Fruit fly (Drosophila melanogaster) whole organism, embryonic: Measurements from ENCODE around the gene CG7656.

Source experiments
- CG10147 ChIP-seq: fragments of 200-800 bp; sonication (Bioruptor generic); optimal IDR thresholded peaks from 2 replicates; lab custom pipeline; 2019; ENCODE audit warnings: missing biosample characterization, mild to moderate bottlenecking, missing genetic modification characterization, moderate library complexity
- CG10267 ChIP-seq: fragments of 200-800 bp; sonication (Bioruptor generic); optimal IDR thresholded peaks from 2 replicates; lab custom pipeline; 2018; ENCODE audit warnings: missing biosample characterization, mild to moderate bottlenecking, missing genetic modification characterization, moderate library complexity
- CG10274 ChIP-seq: fragments of 200-800 bp; sonication (Bioruptor generic); optimal IDR thresholded peaks from 3 replicates; lab custom pipeline; 2017; ENCODE audit warnings: missing biosample characterization, mild to moderate bottlenecking, missing genetic modification characterization
- CG10431 ChIP-seq: fragments of 200-800 bp; sonication (Bioruptor generic); optimal IDR thresholded peaks from 3 replicates; lab custom pipeline; 2018; ENCODE audit warnings: missing biosample characterization, mild to moderate bottlenecking, missing genetic modification characterization
- CG10543 ChIP-seq: fragments of 200-800 bp; sonication (Bioruptor generic); optimal IDR thresholded peaks from 3 replicates; lab custom pipeline; 2017; ENCODE audit warnings: missing biosample characterization, mild to moderate bottlenecking, missing genetic modification characterization, moderate library complexity
- CG10565 ChIP-seq: fragments of 200-800 bp; sonication (Bioruptor generic); optimal IDR thresholded peaks from 3 replicates; lab custom pipeline; 2016; ENCODE audit warnings: missing biosample characterization, mild to moderate bottlenecking, missing genetic modification characterization
- CG10959 ChIP-seq: fragments of 200-800 bp; sonication (Bioruptor generic); IDR thresholded peaks from 2 replicates; pipeline ENCODE4 v1.3.6; 2022; ENCODE audit warnings: missing biosample characterization, missing genetic modification characterization
- CG12744 ChIP-seq: fragments of 200-800 bp; sonication (Bioruptor generic); optimal IDR thresholded peaks from 2 replicates; lab custom pipeline; 2016; ENCODE audit warnings: missing biosample characterization, missing genetic modification characterization
- CG14667 ChIP-seq: fragments of 200-800 bp; sonication (Bioruptor generic); IDR thresholded peaks from 2 replicates; pipeline ENCODE4 v1.3.6; 2022; ENCODE audit warnings: missing biosample characterization, missing genetic modification characterization
- CG15601 ChIP-seq: fragments of 200-800 bp; sonication (Bioruptor generic); optimal IDR thresholded peaks from 3 replicates; lab custom pipeline; 2019; ENCODE audit warnings: missing biosample characterization, mild to moderate bottlenecking, missing genetic modification characterization, moderate library complexity
- CG15696 ChIP-seq: fragments of 200-800 bp; sonication (Bioruptor generic); optimal IDR thresholded peaks from 2 replicates; lab custom pipeline; 2019; ENCODE audit warnings: missing biosample characterization, mild to moderate bottlenecking, missing genetic modification characterization, moderate library complexity
- CG1603 ChIP-seq: fragments of 200-800 bp; sonication (Bioruptor generic); optimal IDR thresholded peaks from 2 replicates; lab custom pipeline; 2019; ENCODE audit warnings: missing biosample characterization, mild to moderate bottlenecking, missing genetic modification characterization, moderate library complexity
- CG16813 ChIP-seq: fragments of 200-800 bp; sonication (Bioruptor generic); IDR thresholded peaks from 3 replicates; pipeline ENCODE4 v1.3.6; 2022; ENCODE audit warnings: missing biosample characterization, missing genetic modification characterization; ENCODE audit not compliant: partially characterized antibody
- CG18011 ChIP-seq: fragments of 200-800 bp; sonication (Bioruptor generic); optimal IDR thresholded peaks from 2 replicates; lab custom pipeline; 2017; ENCODE audit warnings: missing biosample characterization, missing genetic modification characterization, mild to moderate bottlenecking, moderate library complexity, missing genotype
- CG2120 ChIP-seq: fragments of 200-800 bp; sonication (Bioruptor generic); optimal IDR thresholded peaks from 3 replicates; lab custom pipeline; 2016; ENCODE audit warnings: missing biosample characterization, missing genetic modification characterization
- CG30431 ChIP-seq: fragments of 200-800 bp; sonication (Bioruptor generic); optimal IDR thresholded peaks from 2 replicates; lab custom pipeline; 2017; ENCODE audit warnings: missing biosample characterization, missing genetic modification characterization
- CG4404 ChIP-seq: fragments of 200-800 bp; sonication (Bioruptor generic); IDR thresholded peaks from 2 replicates; pipeline ENCODE4 v1.3.6; 2022; ENCODE audit warnings: missing biosample characterization, missing genetic modification characterization
- CG6175 ChIP-seq: fragments of 200-800 bp; sonication (Bioruptor generic); IDR thresholded peaks from 3 replicates; pipeline ENCODE4 v1.3.6; 2022; ENCODE audit warnings: missing biosample characterization, missing genetic modification characterization
- CG6254 ChIP-seq: fragments of 200-800 bp; sonication (Bioruptor generic); optimal IDR thresholded peaks from 3 replicates; lab custom pipeline; 2017; ENCODE audit warnings: mild to moderate bottlenecking, missing biosample characterization, missing genetic modification reagents, missing genetic modification characterization
- CG6854 ChIP-seq: fragments of 200-800 bp; sonication (Bioruptor generic); optimal IDR thresholded peaks from 3 replicates; lab custom pipeline; 2017; ENCODE audit warnings: missing biosample characterization, mild to moderate bottlenecking, missing genetic modification characterization
- CG7928 ChIP-seq: fragments of 200-800 bp; sonication (Bioruptor generic); optimal IDR thresholded peaks from 2 replicates; lab custom pipeline; 2017; ENCODE audit warnings: missing biosample characterization, mild to moderate bottlenecking, missing genetic modification characterization
- CG8924 ChIP-seq: fragments of 200-800 bp; optimal IDR thresholded peaks from 3 replicates; lab custom pipeline; 2019; ENCODE audit warnings: missing biosample characterization, mild to moderate bottlenecking, missing genetic modification characterization, moderate library complexity
- CkIIα-i1 ChIP-seq: fragments of 200-800 bp; sonication (Bioruptor generic); IDR thresholded peaks from 2 replicates; pipeline ENCODE4 v1.3.6; 2022; ENCODE audit warnings: missing biosample characterization, missing genetic modification characterization
- CrebB ChIP-seq: fragments of 200-800 bp; sonication (Bioruptor generic); optimal IDR thresholded peaks from 3 replicates; lab custom pipeline; 2018; ENCODE audit warnings: missing biosample characterization, mild to moderate bottlenecking, missing genetic modification characterization
- Deaf1 ChIP-seq: fragments of 200-800 bp; optimal IDR thresholded peaks from 3 replicates; lab custom pipeline; 2019; ENCODE audit warnings: missing biosample characterization, mild to moderate bottlenecking, missing genetic modification characterization, moderate library complexity
- Eip74EF ChIP-seq, 2 experiments: fragments of 200-800 bp in 1 of 2; fragments of >200 bp in 1 of 2; sonication (Bioruptor generic) in 1 of 2; optimal IDR thresholded peaks; 2 replicates each; lab custom pipeline; 2017 to 2019; ENCODE audit warnings: missing biosample characterization in 2 of 2, missing genetic modification characterization in 2 of 2, mild to moderate bottlenecking in 1 of 2, moderate library complexity in 1 of 2
- Fer1 ChIP-seq: fragments of 200-800 bp; sonication (Bioruptor generic); optimal IDR thresholded peaks from 2 replicates; lab custom pipeline; 2017; ENCODE audit warnings: missing biosample characterization, mild to moderate bottlenecking, missing genetic modification characterization
- HLH4C ChIP-seq: fragments of 200-800 bp; sonication (Bioruptor generic); IDR thresholded peaks from 3 replicates; pipeline ENCODE4 v1.3.6; 2022; ENCODE audit warnings: missing biosample characterization, missing genetic modification characterization; ENCODE audit not compliant: partially characterized antibody
- Hr3 ChIP-seq: fragments of 200-800 bp; sonication (Bioruptor generic); optimal IDR thresholded peaks from 3 replicates; lab custom pipeline; 2016; ENCODE audit warnings: missing biosample characterization, missing genetic modification characterization
- Rfx ChIP-seq: fragments of 200-800 bp; sonication (Bioruptor generic); IDR thresholded peaks from 2 replicates; pipeline ENCODE4 v1.3.6; 2022; ENCODE audit warnings: missing biosample characterization, missing genetic modification characterization
- Sox100B ChIP-seq: fragments of 200-800 bp; sonication (Bioruptor generic); optimal IDR thresholded peaks from 3 replicates; lab custom pipeline; 2018; ENCODE audit warnings: missing biosample characterization, mild to moderate bottlenecking, missing genetic modification characterization
- Trl ChIP-seq, 3 experiments: fragments of >200 bp in 2 of 3; fragments of 200-800 bp in 1 of 3; sonication (Bioruptor generic) in 1 of 3; optimal IDR thresholded peaks; 2 replicates in 1 of 3; 3 replicates in 2 of 3; lab custom pipeline; 2016 to 2017; ENCODE audit warnings: missing biosample characterization in 1 of 3, missing genetic modification characterization in 1 of 3
- Xrp1 ChIP-seq: fragments of 200-800 bp; sonication (Bioruptor generic); IDR thresholded peaks from 2 replicates; pipeline ENCODE4 v1.3.6; 2022; ENCODE audit warnings: missing biosample characterization, missing genetic modification characterization
- bbx ChIP-seq: fragments of 200-800 bp; sonication (Bioruptor generic); IDR thresholded peaks from 2 replicates; pipeline ENCODE4 v1.3.6; 2022; ENCODE audit warnings: missing biosample characterization, missing genetic modification characterization; ENCODE audit not compliant: partially characterized antibody
- crol ChIP-seq: fragments of 200-800 bp; sonication (Bioruptor generic); IDR thresholded peaks from 2 replicates; pipeline ENCODE4 v1.3.6; 2022; ENCODE audit warnings: missing biosample characterization, missing genetic modification characterization
- grau ChIP-seq: fragments of 200-800 bp; optimal IDR thresholded peaks from 3 replicates; lab custom pipeline; 2019; ENCODE audit warnings: missing biosample characterization, mild to moderate bottlenecking, missing genetic modification characterization, moderate library complexity
- grn ChIP-seq: fragments of 200-800 bp; sonication (Bioruptor generic); optimal IDR thresholded peaks from 3 replicates; lab custom pipeline; 2017; ENCODE audit warnings: missing biosample characterization, missing genetic modification characterization
- gt ChIP-seq: fragments of 200-800 bp; sonication (Bioruptor generic); IDR thresholded peaks from 2 replicates; pipeline ENCODE4 v1.3.6; 2022; ENCODE audit warnings: missing biosample characterization, missing genetic modification characterization
- hbn ChIP-seq: fragments of 200-800 bp; sonication (Bioruptor generic); IDR thresholded peaks from 2 replicates; pipeline ENCODE4 v1.3.6; 2022; ENCODE audit warnings: missing biosample characterization, missing genetic modification characterization; ENCODE audit not compliant: partially characterized antibody
- hth ChIP-seq: fragments of >200 bp; optimal IDR thresholded peaks from 2 replicates; lab custom pipeline; 2017; ENCODE audit warnings: inconsistent platforms
- lov ChIP-seq, 2 experiments: fragments of 200-800 bp in 1 of 2; fragments of >200 bp in 1 of 2; sonication (Bioruptor generic) in 1 of 2; IDR thresholded peaks in 1 of 2; optimal IDR thresholded peaks in 1 of 2; 2 replicates in 1 of 2; 3 replicates in 1 of 2; pipeline versions ENCODE4 v1.3.6 to Lab custom; 2017 to 2022; ENCODE audit warnings: missing biosample characterization in 1 of 2, missing genetic modification characterization in 1 of 2
- mld ChIP-seq: fragments of 200-800 bp; sonication (Bioruptor generic); IDR thresholded peaks from 3 replicates; pipeline ENCODE4 v1.3.6; 2022; ENCODE audit warnings: missing biosample characterization, missing genetic modification characterization; ENCODE audit not compliant: partially characterized antibody
- nerfin-1 ChIP-seq: fragments of 200-800 bp; sonication (Bioruptor generic); optimal IDR thresholded peaks from 3 replicates; lab custom pipeline; 2019; ENCODE audit warnings: missing biosample characterization, mild to moderate bottlenecking, missing genetic modification characterization, moderate library complexity
- nom ChIP-seq: fragments of 200-800 bp; sonication (Bioruptor generic); optimal IDR thresholded peaks from 2 replicates; lab custom pipeline; 2017; ENCODE audit warnings: missing biosample characterization, missing genetic modification characterization, mild to moderate bottlenecking, moderate library complexity, missing genetic modification reagents
- ro ChIP-seq: fragments of 200-800 bp; sonication (Bioruptor generic); IDR thresholded peaks from 2 replicates; pipeline ENCODE4 v1.3.6; 2022; ENCODE audit warnings: missing biosample characterization, missing genetic modification characterization
- scrt ChIP-seq: fragments of 200-800 bp; sonication (Bioruptor generic); optimal IDR thresholded peaks from 2 replicates; lab custom pipeline; 2018; ENCODE audit warnings: missing biosample characterization, mild to moderate bottlenecking, missing genetic modification characterization, moderate library complexity
- sens-2 ChIP-seq: fragments of 200-800 bp; sonication (Bioruptor generic); IDR thresholded peaks from 2 replicates; pipeline ENCODE4 v1.3.6; 2022; ENCODE audit warnings: missing biosample characterization, missing genetic modification characterization
- sim ChIP-seq: fragments of 200-800 bp; sonication (Bioruptor generic); IDR thresholded peaks from 2 replicates; pipeline ENCODE4 v1.3.6; 2022; ENCODE audit warnings: missing biosample characterization, missing genetic modification characterization
- sob ChIP-seq: fragments of 200-800 bp; sonication (Bioruptor generic); IDR thresholded peaks from 2 replicates; pipeline ENCODE4 v1.3.6; 2022; ENCODE audit warnings: missing biosample characterization, missing genetic modification characterization

Gene CG7656

DNA sequence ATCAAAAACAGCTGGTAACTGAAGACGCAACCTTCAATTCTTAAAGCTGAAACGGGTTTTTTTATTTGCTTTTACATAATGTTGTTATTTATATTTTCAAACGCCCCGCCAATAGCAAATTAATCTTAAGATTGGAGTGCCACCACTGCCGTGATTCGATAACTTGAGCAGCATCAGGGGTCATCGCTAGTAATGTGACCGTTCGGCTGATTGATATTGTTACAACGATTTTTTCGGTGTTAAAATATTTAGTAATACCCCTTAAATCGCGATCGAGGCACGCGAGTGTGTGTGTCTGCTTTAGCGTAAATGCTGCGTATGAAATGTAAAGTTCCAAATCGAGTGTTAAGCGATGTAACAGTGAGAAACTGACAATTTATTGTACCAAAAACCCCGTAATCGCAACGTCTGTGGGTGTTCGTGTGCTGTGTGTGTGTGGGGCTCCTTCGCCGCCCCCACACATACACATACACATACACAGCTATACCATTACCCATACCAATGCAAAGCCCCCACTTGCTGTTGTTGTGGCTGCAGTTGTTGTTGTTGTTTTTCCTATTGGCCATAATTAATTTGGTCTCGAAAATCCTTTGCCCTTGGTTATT, 22.0 kb downstream of the CG7656 start, which contains the start of gene dop:
Gene dop, plus strand, starts transcription at position 185 of the 605 bp plus-strand sequence.
- peak; percentile 17 for TF ChIP-seq Hr3 (GFP tag; lab: Kevin White, UChicago)
- no peak for TF ChIP-seq CG10565 (GFP tag; lab: Kevin White, UChicago)
- no peak for TF ChIP-seq Fer1 (GFP tag; lab: Kevin White, UChicago)
- no peak for TF ChIP-seq CG6854
- peak; percentile 66 for TF ChIP-seq CG16813 (GFP tag; lab: Robert Waterston, UW)
- no peak for TF ChIP-seq crol
- TF ChIP-seq hbn, result peak; percentile 54; the same call in 1 of the 2 replicates
- no peak for TF ChIP-seq Deaf1
- no peak for TF ChIP-seq lov (optimal IDR thresholded peaks at IDR 0.05; lab: Kevin White, UChicago)
- no peak for TF ChIP-seq lov (GFP tag; IDR thresholded peaks at IDR 0.05; lab: Robert Waterston, UW)
- no peak for TF ChIP-seq CkIIα-i1 (GFP tag; lab: Robert Waterston, UW)
- no peak for TF ChIP-seq nerfin-1 (tag; lab: Kevin White, UChicago)
- TF ChIP-seq CG10267 (tag; lab: Kevin White, UChicago), result peak; percentile 54
- TF ChIP-seq ro (GFP tag; lab: Robert Waterston, UW), result no peak
- peak; percentile 2 for TF ChIP-seq grau (tag; lab: Kevin White, UChicago)
- TF ChIP-seq CG8924 (tag; lab: Kevin White, UChicago), result no peak
- TF ChIP-seq Eip74EF (GFP tag; optimal IDR thresholded peaks at IDR 0.05; lab: Kevin White, UChicago), result no peak
- TF ChIP-seq CG30431, result no peak
- TF ChIP-seq CG7928 (GFP tag; lab: Kevin White, UChicago), result no peak
- TF ChIP-seq CG1603 (tag; lab: Kevin White, UChicago), result peak; percentile 62
- TF ChIP-seq scrt, result no peak
- no peak for TF ChIP-seq CG6254 (GFP tag; lab: Kevin White, UChicago)
- TF ChIP-seq CG14667 (GFP tag; lab: Robert Waterston, UW), result no peak
- peak; percentile 60 for TF ChIP-seq HLH4C (GFP tag; lab: Robert Waterston, UW)
- TF ChIP-seq mld (GFP tag; lab: Robert Waterston, UW), result 0 out of 3 replicates have a peak, but pooled peaks have one; percentile 35
- TF ChIP-seq CG4404 (GFP tag; lab: Robert Waterston, UW), result no peak
- TF ChIP-seq CG10147, result no peak
- no peak for TF ChIP-seq Trl (optimal IDR thresholded peaks at IDR 0.05; lab: Kevin White, UChicago)
- TF ChIP-seq Trl (GFP tag; optimal IDR thresholded peaks at IDR 0.05; lab: Kevin White, UChicago), result peak; percentile 15
- no peak for TF ChIP-seq hth (lab: Kevin White, UChicago)
- TF ChIP-seq CG10543 (GFP tag; lab: Kevin White, UChicago), result no peak
- no peak for TF ChIP-seq CG18011
- TF ChIP-seq Rfx (GFP tag; lab: Robert Waterston, UW), result peak; percentile 46
- TF ChIP-seq CG2120, result peak; percentile 35
- no peak for TF ChIP-seq CG15601 (tag; lab: Kevin White, UChicago)
- no peak for TF ChIP-seq CG6175 (GFP tag; lab: Robert Waterston, UW)
- TF ChIP-seq CG10431 (GFP tag; lab: Kevin White, UChicago), result no peak
- TF ChIP-seq nom, result no peak
- no peak for TF ChIP-seq CrebB
- TF ChIP-seq Sox100B (GFP tag; lab: Kevin White, UChicago), result no peak
- TF ChIP-seq sim (GFP tag; lab: Robert Waterston, UW), result no peak
- TF ChIP-seq Xrp1 (GFP tag; lab: Robert Waterston, UW), result no peak
- no peak for TF ChIP-seq CG12744 (GFP tag; lab: Kevin White, UChicago)
- no peak for TF ChIP-seq grn (GFP tag; lab: Kevin White, UChicago)
- no peak for TF ChIP-seq CG10959 (GFP tag; lab: Robert Waterston, UW)
- peak; percentile 15; the same call in 1 of the 2 replicates for TF ChIP-seq bbx (GFP tag; lab: Robert Waterston, UW)
- TF ChIP-seq sob, result no peak
- TF ChIP-seq CG15696 (tag; lab: Kevin White, UChicago), result no peak
- TF ChIP-seq sens-2 (GFP tag; lab: Robert Waterston, UW), result no peak
- TF ChIP-seq CG10274 (GFP tag; lab: Kevin White, UChicago), result no peak
- TF ChIP-seq gt, result no peak
